Worm (Caenorhabditis elegans) whole organism, L3 larva: ENCODE measurements around the gene Y43F8B.24.

Experiments
- ZK546.5 ChIP-seq: sonication (generic microtip); optimal IDR thresholded peaks from 2 replicates; lab custom pipeline; 2017; ENCODE audit warnings: missing biosample characterization, missing genetic modification characterization
- ama-1 ChIP-seq: fragments of 150-350 bp; optimal IDR thresholded peaks from 2 replicates; lab custom pipeline; 2018
- ceh-82 ChIP-seq: fragments of 150-350 bp; optimal IDR thresholded peaks from 2 replicates; lab custom pipeline; 2014; ENCODE audit warnings: missing biosample characterization, missing genetic modification characterization
- daf-12 ChIP-seq: fragments of 150-350 bp; optimal IDR thresholded peaks from 2 replicates; lab custom pipeline; 2014; ENCODE audit warnings: missing biosample characterization, missing genetic modification reagents, missing genetic modification characterization
- egl-27 ChIP-seq: sonication (generic microtip); optimal IDR thresholded peaks from 4 replicates; lab custom pipeline; 2017; ENCODE audit warnings: missing biosample characterization, missing genetic modification reagents, missing genetic modification characterization
- fos-1 ChIP-seq: fragments of 150-350 bp; optimal IDR thresholded peaks from 2 replicates; lab custom pipeline; 2014; ENCODE audit warnings: missing biosample characterization, missing genetic modification characterization
- jun-1 ChIP-seq: fragments of 150-350 bp; optimal IDR thresholded peaks from 2 replicates; lab custom pipeline; 2014; ENCODE audit warnings: missing biosample characterization, missing genetic modification reagents, missing genetic modification characterization
- mdl-1 ChIP-seq: fragments of 150-350 bp; optimal IDR thresholded peaks from 2 replicates; lab custom pipeline; 2014; ENCODE audit warnings: missing biosample characterization, missing genetic modification characterization
- nhr-12 ChIP-seq: fragments of 150-350 bp; optimal IDR thresholded peaks from 2 replicates; lab custom pipeline; 2014; ENCODE audit warnings: missing biosample characterization, missing genetic modification characterization
- nhr-237 ChIP-seq: fragments of 150-350 bp; optimal IDR thresholded peaks from 2 replicates; lab custom pipeline; 2014; ENCODE audit warnings: missing biosample characterization, missing genetic modification characterization
- nhr-28 ChIP-seq: fragments of 150-350 bp; optimal IDR thresholded peaks from 2 replicates; lab custom pipeline; 2014; ENCODE audit warnings: missing biosample characterization, missing genetic modification characterization
- nhr-76 ChIP-seq: fragments of 150-350 bp; sonication (generic microtip); optimal IDR thresholded peaks from 5 replicates; lab custom pipeline; 2014; ENCODE audit warnings: missing biosample characterization, missing genetic modification characterization
- pha-4 ChIP-seq: fragments of 150-350 bp; optimal IDR thresholded peaks from 2 replicates; lab custom pipeline; 2014; ENCODE audit warnings: missing biosample characterization, missing genetic modification reagents, missing genetic modification characterization
- unc-62 ChIP-seq: fragments of 150-350 bp; sonication (generic microtip); optimal IDR thresholded peaks from 4 replicates; lab custom pipeline; 2014; ENCODE audit warnings: missing biosample characterization, missing genetic modification reagents, missing genetic modification characterization

ce11 chrV:19462612-19463011, 5.4 kb downstream of the Y43F8B.24 start, which contains the start of gene Y43F8B.25:
- TF ChIP-seq egl-27 (no peak), nhr-237 (tag; lab: Kevin White, UChicago) (no peak), ama-1 (lab: Kevin White, UChicago) (no peak), nhr-12 (tag; lab: Kevin White, UChicago) (no peak), mdl-1 (tag; lab: Kevin White, UChicago) (no peak), jun-1 (tag; lab: Kevin White, UChicago) (no peak), nhr-28 (no peak), fos-1 (tag; lab: Kevin White, UChicago) (no peak), unc-62 (GFP tag; lab: Kevin White, UChicago) (no peak), pha-4 (tag; lab: Kevin White, UChicago) (no peak), ZK546.5 (tag; lab: Kevin White, UChicago) (no peak), ceh-82 (tag; lab: Kevin White, UChicago) (no peak), daf-12 (no peak), nhr-76 (tag; lab: Kevin White, UChicago) (no peak)
